Fruit fly (Drosophila melanogaster): ENCODE data around the gene ab.

ab gene

dm6 chr2L:11208563-11209344 is 1.7 kb upstream of the ab start:
- TF ChIP-seq Dll (optimal IDR thresholded peaks at IDR 0.05), result no peak
- TF ChIP-seq usp (GFP tag; optimal IDR thresholded peaks at IDR 0.05), result no peak
- TF ChIP-seq EcR (GFP tag; optimal IDR thresholded peaks at IDR 0.05), result no peak
- no peak for TF ChIP-seq psq (optimal IDR thresholded peaks at IDR 0.05)
- TF ChIP-seq pan (optimal IDR thresholded peaks at IDR 0.05), result no peak
- TF ChIP-seq CG8478 (optimal IDR thresholded peaks at IDR 0.05), result no peak

dm6 chr2L:11210970-11211967 is 791 bp downstream of the ab start:
- no peak for TF ChIP-seq usp (GFP tag; optimal IDR thresholded peaks at IDR 0.05)
- no peak for TF ChIP-seq EcR (GFP tag; optimal IDR thresholded peaks at IDR 0.05)
- no peak for TF ChIP-seq psq (optimal IDR thresholded peaks at IDR 0.05)
- no peak for TF ChIP-seq CG8478 (optimal IDR thresholded peaks at IDR 0.05)

- TF ChIP-seq usp (GFP tag; optimal IDR thresholded peaks at IDR 0.05), result no peak
- TF ChIP-seq CG8478 (optimal IDR thresholded peaks at IDR 0.05), result no peak
- no peak for TF ChIP-seq psq (optimal IDR thresholded peaks at IDR 0.05)
- TF ChIP-seq EcR (GFP tag; optimal IDR thresholded peaks at IDR 0.05), result no peak
- no peak for TF ChIP-seq pan (optimal IDR thresholded peaks at IDR 0.05)
- no peak for TF ChIP-seq Dll (optimal IDR thresholded peaks at IDR 0.05)
These were observed 8.4 kb downstream of the ab start for dm6 chr2L:11218918-11219317.

dm6 chr2L:11219446-11220038 is 9.1 kb downstream of the ab start:
- TF ChIP-seq CG8478 (optimal IDR thresholded peaks at IDR 0.05) (no peak), usp (GFP tag; optimal IDR thresholded peaks at IDR 0.05) (no peak), pan (optimal IDR thresholded peaks at IDR 0.05) (no peak), EcR (GFP tag; optimal IDR thresholded peaks at IDR 0.05) (no peak), Dll (optimal IDR thresholded peaks at IDR 0.05) (no peak)

- no peak for TF ChIP-seq Dll (optimal IDR thresholded peaks at IDR 0.05)
- no peak for TF ChIP-seq EcR (GFP tag; optimal IDR thresholded peaks at IDR 0.05)
- no peak for TF ChIP-seq psq (optimal IDR thresholded peaks at IDR 0.05)
- no peak for TF ChIP-seq pan (optimal IDR thresholded peaks at IDR 0.05)
- no peak for TF ChIP-seq CG8478 (optimal IDR thresholded peaks at IDR 0.05)
- TF ChIP-seq usp (GFP tag; optimal IDR thresholded peaks at IDR 0.05), result no peak
These were observed 10.3 kb downstream of the ab start for dm6 chr2L:11220783-11221182.

dm6 chr2L:11221296-11221698 is 10.8 kb downstream of the ab start:
- peak; percentile 60 for TF ChIP-seq Dll (optimal IDR thresholded peaks at IDR 0.05)
- TF ChIP-seq pan (optimal IDR thresholded peaks at IDR 0.05), result no peak

- TF ChIP-seq CG8478 (optimal IDR thresholded peaks at IDR 0.05) (no peak), usp (GFP tag; optimal IDR thresholded peaks at IDR 0.05) (no peak), pan (optimal IDR thresholded peaks at IDR 0.05) (no peak), psq (optimal IDR thresholded peaks at IDR 0.05) (no peak), EcR (GFP tag; optimal IDR thresholded peaks at IDR 0.05) (no peak), Dll (optimal IDR thresholded peaks at IDR 0.05) (no peak)
These were observed 11.6 kb downstream of the ab start for dm6 chr2L:11222079-11222478.

- TF ChIP-seq usp (GFP tag; optimal IDR thresholded peaks at IDR 0.05), result no peak
- no peak for TF ChIP-seq Dll (optimal IDR thresholded peaks at IDR 0.05)
- TF ChIP-seq pan (optimal IDR thresholded peaks at IDR 0.05), result no peak
- TF ChIP-seq EcR (GFP tag; optimal IDR thresholded peaks at IDR 0.05), result no peak
- no peak for TF ChIP-seq CG8478 (optimal IDR thresholded peaks at IDR 0.05)
- TF ChIP-seq psq (optimal IDR thresholded peaks at IDR 0.05), result no peak
These were observed 14.0 kb downstream of the ab start for dm6 chr2L:11224443-11224842.

- TF ChIP-seq usp (GFP tag; optimal IDR thresholded peaks at IDR 0.05), result no peak
- no peak for TF ChIP-seq CG8478 (optimal IDR thresholded peaks at IDR 0.05)
- TF ChIP-seq Dll (optimal IDR thresholded peaks at IDR 0.05), result no peak
- no peak for TF ChIP-seq pan (optimal IDR thresholded peaks at IDR 0.05)
- no peak for TF ChIP-seq EcR (GFP tag; optimal IDR thresholded peaks at IDR 0.05)
- no peak for TF ChIP-seq psq (optimal IDR thresholded peaks at IDR 0.05)
These were observed 15.6 kb downstream of the ab start for dm6 chr2L:11226035-11226434.

dm6 chr2L:11227258-11227657 is 16.8 kb downstream of the ab start:
- TF ChIP-seq CG8478 (optimal IDR thresholded peaks at IDR 0.05) (no peak), Dll (optimal IDR thresholded peaks at IDR 0.05) (no peak), psq (optimal IDR thresholded peaks at IDR 0.05) (no peak), EcR (GFP tag; optimal IDR thresholded peaks at IDR 0.05) (no peak), usp (GFP tag; optimal IDR thresholded peaks at IDR 0.05) (no peak), pan (optimal IDR thresholded peaks at IDR 0.05) (no peak)

dm6 chr2L:11228039-11228438 is 17.6 kb downstream of the ab start:
- TF ChIP-seq psq (optimal IDR thresholded peaks at IDR 0.05) (no peak), Dll (optimal IDR thresholded peaks at IDR 0.05) (no peak), usp (GFP tag; optimal IDR thresholded peaks at IDR 0.05) (no peak), CG8478 (optimal IDR thresholded peaks at IDR 0.05) (no peak), pan (optimal IDR thresholded peaks at IDR 0.05) (no peak)

Measured in whole organism.